Fruit fly (Drosophila melanogaster) whole organism, embryonic: ENCODE results near the gene CG8541.

Experiments used
- Ada2b ChIP-seq: fragments of 200-800 bp; sonication (Bioruptor generic); IDR thresholded peaks from 2 replicates; pipeline ENCODE4 v1.3.6; 2022; ENCODE audit warnings: missing biosample characterization, missing genetic modification characterization
- Atf3 ChIP-seq: fragments of 200-800 bp; sonication (Bioruptor generic); optimal IDR thresholded peaks from 3 replicates; lab custom pipeline; 2016; ENCODE audit warnings: missing biosample characterization, missing genetic modification characterization
- Awh ChIP-seq: fragments of 200-800 bp; sonication (Bioruptor generic); IDR thresholded peaks from 2 replicates; pipeline ENCODE4, ENCODE4 v1.3.6; 2022; ENCODE audit warnings: missing biosample characterization, missing genetic modification characterization
- CG10209 ChIP-seq: fragments of 200-800 bp; sonication (Bioruptor generic); optimal IDR thresholded peaks from 3 replicates; lab custom pipeline; 2017; ENCODE audit warnings: missing biosample characterization, mild to moderate bottlenecking, missing genetic modification characterization, missing genetic modification reagents
- CG10959 ChIP-seq: fragments of 200-800 bp; sonication (Bioruptor generic); IDR thresholded peaks from 2 replicates; pipeline ENCODE4 v1.3.6; 2022; ENCODE audit warnings: missing biosample characterization, missing genetic modification characterization
- CG11093 ChIP-seq: fragments of 200-800 bp; sonication (Bioruptor generic); IDR thresholded peaks from 3 replicates; pipeline ENCODE4 v1.3.6; 2022; ENCODE audit warnings: missing biosample characterization, missing genetic modification characterization
- CG11398 ChIP-seq: fragments of 200-800 bp; sonication (Bioruptor generic); optimal IDR thresholded peaks from 2 replicates; lab custom pipeline; 2016; ENCODE audit warnings: missing biosample characterization, missing genetic modification characterization
- CG12299 ChIP-seq: fragments of 200-800 bp; sonication (Bioruptor generic); optimal IDR thresholded peaks from 2 replicates; lab custom pipeline; 2018; ENCODE audit warnings: missing biosample characterization, mild to moderate bottlenecking, missing genetic modification characterization
- CG12744 ChIP-seq: fragments of 200-800 bp; sonication (Bioruptor generic); optimal IDR thresholded peaks from 2 replicates; lab custom pipeline; 2016; ENCODE audit warnings: missing biosample characterization, missing genetic modification characterization
- CG13287 ChIP-seq: fragments of 200-800 bp; sonication (Bioruptor generic); IDR thresholded peaks from 2 replicates; pipeline ENCODE4 v1.3.6; 2022; ENCODE audit warnings: missing biosample characterization, missing genetic modification characterization; ENCODE audit not compliant: partially characterized antibody
- CG15011 ChIP-seq: fragments of 200-800 bp; sonication (Bioruptor generic); optimal IDR thresholded peaks from 3 replicates; lab custom pipeline; 2018; ENCODE audit warnings: missing biosample characterization, mild to moderate bottlenecking, missing genetic modification characterization
- CG15514 ChIP-seq: fragments of 200-800 bp; sonication (Bioruptor generic); optimal IDR thresholded peaks from 3 replicates; lab custom pipeline; 2017; ENCODE audit warnings: missing biosample characterization, missing genetic modification characterization, mild to moderate bottlenecking, moderate library complexity, missing genetic modification reagents
- CG15601 ChIP-seq: fragments of 200-800 bp; sonication (Bioruptor generic); optimal IDR thresholded peaks from 3 replicates; lab custom pipeline; 2019; ENCODE audit warnings: missing biosample characterization, mild to moderate bottlenecking, missing genetic modification characterization, moderate library complexity
- CG17186 ChIP-seq: fragments of 200-800 bp; sonication (Bioruptor generic); optimal IDR thresholded peaks from 3 replicates; lab custom pipeline; 2017; ENCODE audit warnings: missing biosample characterization, missing genetic modification reagents, missing genetic modification characterization
- CG17612 ChIP-seq: fragments of 200-800 bp; sonication (Bioruptor generic); IDR thresholded peaks from 2 replicates; pipeline ENCODE4 v1.3.6; 2022; ENCODE audit warnings: missing biosample characterization, missing genetic modification characterization
- CG1792 ChIP-seq: fragments of 200-800 bp; sonication (Bioruptor generic); optimal IDR thresholded peaks from 2 replicates; lab custom pipeline; 2016; ENCODE audit warnings: missing biosample characterization, missing genetic modification characterization
- CG18619 ChIP-seq: fragments of 200-800 bp; sonication (Bioruptor generic); optimal IDR thresholded peaks from 3 replicates; lab custom pipeline; 2017; ENCODE audit warnings: missing biosample characterization, mild to moderate bottlenecking, missing genetic modification characterization
- CG18764 ChIP-seq: fragments of 200-800 bp; sonication (Bioruptor generic); optimal IDR thresholded peaks from 3 replicates; lab custom pipeline; 2016; ENCODE audit warnings: missing biosample characterization, missing genetic modification characterization
- CG31224 ChIP-seq: fragments of 200-800 bp; sonication (Bioruptor generic); IDR thresholded peaks from 2 replicates; pipeline ENCODE4 v1.3.6; 2022; ENCODE audit warnings: missing biosample characterization, missing genetic modification characterization
- CG7928 ChIP-seq: fragments of 200-800 bp; sonication (Bioruptor generic); optimal IDR thresholded peaks from 2 replicates; lab custom pipeline; 2017; ENCODE audit warnings: missing biosample characterization, mild to moderate bottlenecking, missing genetic modification characterization
- CG9876 ChIP-seq: fragments of 200-800 bp; sonication (Bioruptor generic); optimal IDR thresholded peaks from 2 replicates; lab custom pipeline; 2016; ENCODE audit warnings: missing biosample characterization, missing genetic modification characterization
- Doc2 ChIP-seq: fragments of 200-800 bp; sonication (Bioruptor generic); IDR thresholded peaks from 2 replicates; pipeline ENCODE4 v1.3.6; 2022; ENCODE audit warnings: missing biosample characterization, missing genetic modification characterization
- Doc3 ChIP-seq: fragments of 200-800 bp; sonication (Bioruptor generic); IDR thresholded peaks from 3 replicates; pipeline ENCODE4 v1.3.6; 2022; ENCODE audit warnings: missing biosample characterization, missing genetic modification characterization; ENCODE audit not compliant: partially characterized antibody
- Dref ChIP-seq: fragments of 200-800 bp; sonication (Bioruptor generic); IDR thresholded peaks from 2 replicates; pipeline ENCODE4 v1.3.6; 2022; ENCODE audit warnings: missing biosample characterization, missing genetic modification characterization
- Ets97D ChIP-seq: fragments of 200-800 bp; sonication (Bioruptor generic); optimal IDR thresholded peaks from 3 replicates; lab custom pipeline; 2016; ENCODE audit warnings: missing biosample characterization, missing genetic modification characterization
- HHEX ChIP-seq: fragments of 200-800 bp; sonication (Bioruptor generic); optimal IDR thresholded peaks from 3 replicates; lab custom pipeline; 2017; ENCODE audit warnings: missing biosample characterization, mild to moderate bottlenecking, missing genetic modification characterization, missing genetic modification reagents
- Hand ChIP-seq: fragments of 200-800 bp; sonication (Bioruptor generic); optimal IDR thresholded peaks from 2 replicates; lab custom pipeline; 2017; ENCODE audit warnings: mild to moderate bottlenecking, missing biosample characterization, missing genetic modification reagents, missing genetic modification characterization
- Hr51 ChIP-seq, 2 experiments: fragments of 200-800 bp; sonication (Bioruptor generic); optimal IDR thresholded peaks; 2 replicates in 1 of 2; 3 replicates in 1 of 2; lab custom pipeline; 2016 to 2018; ENCODE audit warnings: missing biosample characterization in 2 of 2, missing genetic modification characterization in 2 of 2, mild to moderate bottlenecking in 1 of 2, moderate library complexity in 1 of 2
- MTF-1 ChIP-seq: fragments of 200-800 bp; sonication (Bioruptor generic); optimal IDR thresholded peaks from 2 replicates; lab custom pipeline; 2018; ENCODE audit warnings: missing biosample characterization, mild to moderate bottlenecking, missing genetic modification characterization, borderline replicate concordance
- NC2β ChIP-seq: fragments of 200-800 bp; sonication (Bioruptor generic); optimal IDR thresholded peaks from 2 replicates; lab custom pipeline; 2016; ENCODE audit warnings: missing biosample characterization, missing genetic modification characterization
- PHDP ChIP-seq: fragments of 200-800 bp; sonication (Bioruptor generic); optimal IDR thresholded peaks from 3 replicates; lab custom pipeline; 2018; ENCODE audit warnings: missing biosample characterization, mild to moderate bottlenecking, missing genetic modification characterization, moderate library complexity
- Tbp ChIP-seq: fragments of >200 bp; optimal IDR thresholded peaks from 2 replicates; lab custom pipeline; 2018; ENCODE audit warnings: missing biosample characterization, missing genetic modification characterization
- ac ChIP-seq: fragments of 200-800 bp; sonication (Bioruptor generic); optimal IDR thresholded peaks from 3 replicates; lab custom pipeline; 2017; ENCODE audit warnings: missing biosample characterization, mild to moderate bottlenecking, missing genetic modification characterization
- fd102C ChIP-seq: fragments of 200-800 bp; sonication (Bioruptor generic); optimal IDR thresholded peaks from 2 replicates; lab custom pipeline; 2018; ENCODE audit warnings: missing biosample characterization, mild to moderate bottlenecking, missing genetic modification characterization, moderate library complexity
- kni ChIP-seq: fragments of 200-800 bp; sonication (Bioruptor generic); optimal IDR thresholded peaks from 3 replicates; lab custom pipeline; 2017; ENCODE audit warnings: mild to moderate bottlenecking, missing biosample characterization, missing genetic modification reagents, missing genetic modification characterization
- lbe ChIP-seq: fragments of 200-800 bp; sonication (Bioruptor generic); optimal IDR thresholded peaks from 2 replicates; lab custom pipeline; 2016; ENCODE audit warnings: missing biosample characterization, mild to moderate bottlenecking, missing genetic modification characterization
- p53 ChIP-seq: fragments of 200-800 bp; sonication (Bioruptor generic); optimal IDR thresholded peaks from 2 replicates; lab custom pipeline; 2016; ENCODE audit warnings: missing biosample characterization, missing genetic modification characterization
- pfk ChIP-seq: fragments of 200-800 bp; sonication (Bioruptor generic); optimal IDR thresholded peaks from 2 replicates; lab custom pipeline; 2018; ENCODE audit warnings: missing biosample characterization, mild to moderate bottlenecking, missing genetic modification characterization, moderate library complexity
- schlank ChIP-seq: fragments of 200-800 bp; sonication (Bioruptor generic); optimal IDR thresholded peaks from 2 replicates; lab custom pipeline; 2018; ENCODE audit warnings: missing biosample characterization, mild to moderate bottlenecking, missing genetic modification characterization
- sd ChIP-seq: fragments of 200-800 bp; sonication (Bioruptor generic); optimal IDR thresholded peaks from 3 replicates; lab custom pipeline; 2018; ENCODE audit warnings: missing biosample characterization, mild to moderate bottlenecking, missing genetic modification characterization, moderate library complexity
- sisA ChIP-seq: fragments of 200-800 bp; sonication (Bioruptor generic); IDR thresholded peaks from 2 replicates; pipeline ENCODE4 v1.3.6; 2022; ENCODE audit warnings: missing biosample characterization, missing genetic modification characterization
- sr ChIP-seq: fragments of 200-800 bp; sonication (Bioruptor generic); IDR thresholded peaks from 3 replicates; pipeline ENCODE4 v1.3.6; 2022; ENCODE audit warnings: missing biosample characterization, missing genetic modification characterization
- sug ChIP-seq: fragments of 200-800 bp; optimal IDR thresholded peaks from 2 replicates; lab custom pipeline; 2019; ENCODE audit warnings: missing biosample characterization, mild to moderate bottlenecking, missing genetic modification characterization, moderate library complexity
- tio ChIP-seq: fragments of 200-800 bp; sonication (Bioruptor generic); optimal IDR thresholded peaks from 2 replicates; lab custom pipeline; 2017; ENCODE audit warnings: missing biosample characterization, missing genetic modification characterization, inconsistent platforms
- ttk ChIP-seq: fragments of 200-800 bp; sonication (Bioruptor generic); IDR thresholded peaks from 2 replicates; pipeline ENCODE4 v2.1.2; 2022; ENCODE audit warnings: missing biosample characterization, missing genetic modification characterization
- tup ChIP-seq: fragments of 200-800 bp; sonication (Bioruptor generic); optimal IDR thresholded peaks from 2 replicates; lab custom pipeline; 2016; ENCODE audit warnings: missing biosample characterization, mild to moderate bottlenecking, missing genetic modification characterization, moderate library complexity
- vvl ChIP-seq: fragments of 200-800 bp; sonication (Bioruptor generic); IDR thresholded peaks from 2 replicates; pipeline ENCODE4 v1.3.6; 2022; ENCODE audit warnings: missing biosample characterization, missing genetic modification characterization
- zen2 ChIP-seq: fragments of 200-800 bp; sonication (Bioruptor generic); IDR thresholded peaks from 3 replicates; pipeline ENCODE4 v1.3.6; 2022; ENCODE audit warnings: missing biosample characterization, missing genetic modification characterization; ENCODE audit not compliant: partially characterized antibody

The CG8541 gene

dm6 chr3L:7434715-7435653, 36.4 kb upstream of the CG8541 start, which contains the start of gene Rac2 (continued):
- peak; percentile 23 for TF ChIP-seq PHDP
- peak; percentile 82 for TF ChIP-seq kni
- 0 out of 3 replicates have a peak, but pooled peaks have one; percentile 41 for TF ChIP-seq zen2 (GFP tag; lab: Robert Waterston, UW)
- no peak for TF ChIP-seq CG10209 (GFP tag; lab: Kevin White, UChicago)
- no peak for TF ChIP-seq Ada2b (GFP tag; lab: Robert Waterston, UW)
- TF ChIP-seq CG18619 (GFP tag; lab: Kevin White, UChicago), result no peak
- TF ChIP-seq Hr51 (GFP tag; optimal IDR thresholded peaks at IDR 0.05; lab: Kevin White, UChicago), result no peak
- TF ChIP-seq sd (tag; lab: Kevin White, UChicago), result peak; percentile 63
- TF ChIP-seq pfk (GFP tag; lab: Kevin White, UChicago), result peak; percentile 3
- TF ChIP-seq CG31224 (GFP tag; lab: Robert Waterston, UW), result 0 out of 2 replicates have a peak, but pooled peaks have one; percentile 13
- TF ChIP-seq tio (GFP tag; lab: Kevin White, UChicago), result no peak
- peak; percentile 22 for TF ChIP-seq CG11398 (GFP tag; lab: Kevin White, UChicago)
- TF ChIP-seq vvl (GFP tag; lab: Robert Waterston, UW), result peak; percentile 54; the same call in 1 of the 2 replicates
- TF ChIP-seq Atf3 (GFP tag; lab: Kevin White, UChicago), result peak; percentile 57
- TF ChIP-seq p53 (GFP tag; lab: Kevin White, UChicago), result no peak
- TF ChIP-seq CG12744 (GFP tag; lab: Kevin White, UChicago), result no peak
- no peak for TF ChIP-seq Doc2 (GFP tag; lab: Robert Waterston, UW)
- peak; percentile 42 for TF ChIP-seq CG15514
- TF ChIP-seq CG15011 (GFP tag; lab: Kevin White, UChicago), result no peak
- no peak for TF ChIP-seq Dref (GFP tag; lab: Robert Waterston, UW)
- 0 out of 3 replicates have a peak, but pooled peaks have one; percentile 17 for TF ChIP-seq CG11093 (GFP tag; lab: Robert Waterston, UW)
- no peak for TF ChIP-seq Hand
- TF ChIP-seq ac (GFP tag; lab: Kevin White, UChicago), result no peak
- TF ChIP-seq Ets97D, result no peak
- TF ChIP-seq Awh, result 0 out of 2 replicates have a peak, but pooled peaks have one; percentile 47
- no peak for TF ChIP-seq fd102C (GFP tag; lab: Kevin White, UChicago)
- no peak for TF ChIP-seq CG17186 (GFP tag; lab: Kevin White, UChicago)
- TF ChIP-seq tup (GFP tag; lab: Kevin White, UChicago), result no peak
- no peak for TF ChIP-seq sisA (GFP tag; lab: Robert Waterston, UW)
- TF ChIP-seq CG12299 (tag; lab: Kevin White, UChicago), result peak; percentile 2
- no peak for TF ChIP-seq HHEX (GFP tag; lab: Kevin White, UChicago)
- TF ChIP-seq sug, result peak; percentile 54
- peak; percentile 56; the same call in 1 of the 2 replicates for TF ChIP-seq CG13287 (GFP tag; lab: Robert Waterston, UW)
- peak; percentile 67 for TF ChIP-seq sr (GFP tag; lab: Robert Waterston, UW)
- TF ChIP-seq schlank, result no peak
- no peak for TF ChIP-seq CG10959
- TF ChIP-seq MTF-1 (GFP tag; lab: Kevin White, UChicago), result no peak
- no peak for TF ChIP-seq CG17612 (GFP tag; lab: Robert Waterston, UW)
- no peak for TF ChIP-seq Doc3 (GFP tag; lab: Robert Waterston, UW)
- no peak for TF ChIP-seq Tbp (GFP tag; lab: Kevin White, UChicago)
- TF ChIP-seq ttk, result no peak
- TF ChIP-seq CG15601 (tag; lab: Kevin White, UChicago), result peak; percentile 64
- no peak for TF ChIP-seq CG1792 (GFP tag; lab: Kevin White, UChicago)
- no peak for TF ChIP-seq lbe (GFP tag; lab: Kevin White, UChicago)
- no peak for TF ChIP-seq CG18764 (GFP tag; lab: Kevin White, UChicago)
- TF ChIP-seq CG7928 (GFP tag; lab: Kevin White, UChicago), result no peak
- no peak for TF ChIP-seq NC2β (GFP tag; lab: Kevin White, UChicago)
- TF ChIP-seq CG9876 (GFP tag; lab: Kevin White, UChicago), result no peak
